Worm (Caenorhabditis elegans): Measurements from ENCODE around the gene chil-11.

Gene chil-11

DNA sequence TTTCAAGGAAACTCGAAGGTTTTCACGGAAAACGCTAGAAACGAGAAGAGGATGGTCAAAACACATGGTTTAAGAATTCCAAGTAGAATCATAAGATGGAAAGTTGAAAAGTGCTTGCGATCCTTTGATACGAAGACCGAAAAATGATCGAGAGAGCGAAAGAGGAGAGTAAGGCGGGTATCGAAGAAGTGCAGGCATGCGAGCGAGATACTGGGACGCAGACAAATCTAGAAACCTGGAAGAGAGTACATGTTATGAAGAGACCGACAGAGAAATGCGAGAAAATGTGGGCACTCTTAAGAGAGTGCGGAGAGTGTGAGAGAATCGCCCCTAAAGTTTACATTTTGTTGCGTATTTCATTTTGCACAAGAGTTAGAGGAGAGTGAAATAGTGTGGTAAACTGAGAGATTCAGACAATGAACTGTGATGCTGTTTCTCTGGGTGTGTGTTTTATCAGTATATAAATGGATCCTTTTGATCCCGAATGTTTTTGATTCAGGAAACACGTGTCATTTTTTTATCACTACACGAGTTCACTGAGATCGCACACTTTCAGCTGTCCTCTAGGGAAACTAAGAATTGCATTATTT lies 12.9 kb downstream of the chil-11 start (continued):
- TF ChIP-seq rnt-1 (tag; optimal IDR thresholded peaks at IDR 0.05) = peak; percentile 73
- TF ChIP-seq tlp-1 (tag; optimal IDR thresholded peaks at IDR 0.05) = no peak
- TF ChIP-seq snpc-4 (tag; optimal IDR thresholded peaks at IDR 0.05) = peak; percentile 18
- TF ChIP-seq sptf-1 (tag; optimal IDR thresholded peaks at IDR 0.05) = no peak
- TF ChIP-seq hpl-2 (GFP tag; optimal IDR thresholded peaks at IDR 0.05) = no peak
- TF ChIP-seq mef-2 (tag; optimal IDR thresholded peaks at IDR 0.05) = no peak
- TF ChIP-seq sox-4 (tag; optimal IDR thresholded peaks at IDR 0.05) = peak; percentile 66
- peak; percentile 74 for TF ChIP-seq blmp-1 (tag; optimal IDR thresholded peaks at IDR 0.05)
- TF ChIP-seq ceh-88 (GFP tag; IDR thresholded peaks at IDR 0.05) = no peak
- TF ChIP-seq lir-3 (tag; optimal IDR thresholded peaks at IDR 0.05; ENCODE audit: poor library complexity) = peak; percentile 29
- TF ChIP-seq isw-1 (GFP tag; IDR thresholded peaks at IDR 0.05) = peak; percentile 55
- TF ChIP-seq nhr-19 (GFP tag; conservative IDR thresholded peaks at IDR 0.05) = peak; percentile 87
- peak; percentile 61 for TF ChIP-seq dsc-1 (tag; optimal IDR thresholded peaks at IDR 0.05)
- no peak for TF ChIP-seq C34B4.2 (tag; optimal IDR thresholded peaks at IDR 0.05)
- no peak for TF ChIP-seq nhr-28 (tag; optimal IDR thresholded peaks at IDR 0.05)
- peak; percentile 69 for TF ChIP-seq mep-1 (tag; optimal IDR thresholded peaks at IDR 0.05)
- peak; percentile 53; the same call in 1 of the 2 replicates for TF ChIP-seq grh-1 (GFP tag; IDR thresholded peaks at IDR 0.05)
- peak; percentile 15 for TF ChIP-seq lin-39 (tag; optimal IDR thresholded peaks at IDR 0.05)
- peak; percentile 27 for TF ChIP-seq lin-13 (GFP tag; optimal IDR thresholded peaks at IDR 0.05)
- no peak for TF ChIP-seq hlh-17 (GFP tag; optimal IDR thresholded peaks at IDR 0.05; ENCODE audit: borderline replicate concordance)

DNA sequence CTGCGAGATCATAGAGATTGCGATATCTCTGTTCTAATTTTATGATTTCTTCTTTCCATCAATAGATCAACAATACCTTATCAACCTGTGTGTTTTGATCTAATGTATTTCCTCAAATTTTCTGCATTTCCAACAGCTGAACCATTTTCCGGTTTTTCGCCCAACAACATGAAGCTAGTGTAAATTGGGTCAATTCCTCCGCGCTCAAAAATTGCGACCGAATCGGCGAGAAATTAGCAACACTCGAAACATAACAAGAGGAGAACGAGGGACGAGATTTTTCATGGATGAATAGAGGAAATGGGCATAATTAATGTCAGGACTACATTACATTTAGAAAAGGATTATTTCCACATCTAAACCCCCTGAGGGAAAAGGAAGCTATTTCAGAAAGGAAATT lies 13.7 kb downstream of the chil-11 start:
- no peak for TF ChIP-seq hlh-4 (tag; optimal IDR thresholded peaks at IDR 0.05)
- no peak for TF ChIP-seq nhr-12 (tag; optimal IDR thresholded peaks at IDR 0.05)
- TF ChIP-seq ces-1 (GFP tag; optimal IDR thresholded peaks at IDR 0.05) = no peak
- TF ChIP-seq mef-2 (tag; optimal IDR thresholded peaks at IDR 0.05) = no peak
- TF ChIP-seq dsc-1 (tag; optimal IDR thresholded peaks at IDR 0.05) = peak; percentile 8
- TF ChIP-seq lin-14 (GFP tag; optimal IDR thresholded peaks at IDR 0.05) = peak; percentile 31
- no peak for TF ChIP-seq efl-1 (optimal IDR thresholded peaks at IDR 0.05)
- peak in 1 of 2 experiments; percentile 70 for TF ChIP-seq efl-1 (GFP tag; optimal IDR thresholded peaks at IDR 0.05 in 1 of 2)
- TF ChIP-seq mdl-1 (tag; optimal IDR thresholded peaks at IDR 0.05) = no peak
- TF ChIP-seq blmp-1 (tag; optimal IDR thresholded peaks at IDR 0.05) = peak; percentile 72

DNA sequence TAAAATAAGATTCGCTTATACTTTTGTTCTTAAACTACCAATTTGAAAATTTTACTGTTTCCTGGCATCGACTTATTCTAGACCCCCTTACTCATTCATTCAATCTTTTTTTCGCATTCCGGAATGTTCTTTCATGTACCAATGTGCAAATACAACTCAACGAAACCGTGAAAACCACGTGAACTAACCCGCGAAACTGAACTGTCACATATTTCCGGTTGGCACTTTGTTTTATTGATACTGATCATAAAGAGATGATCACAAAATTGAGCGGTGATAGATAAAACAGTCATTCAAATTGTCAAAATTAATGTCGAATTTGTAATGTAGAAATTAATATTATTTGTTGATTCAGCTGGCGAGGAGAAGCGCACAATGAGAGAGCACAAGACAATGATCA lies 14.8 kb downstream of the chil-11 start:
- TF ChIP-seq nhr-71 (tag; optimal IDR thresholded peaks at IDR 0.05) (peak; percentile 36), mab-9 (GFP tag; IDR thresholded peaks at IDR 0.05) (no peak), lir-3 (tag; optimal IDR thresholded peaks at IDR 0.05; ENCODE audit: poor library complexity) (no peak), mdl-1 (tag; optimal IDR thresholded peaks at IDR 0.05) (peak in 1 of 2 experiments; percentile 18), grh-1 (GFP tag; IDR thresholded peaks at IDR 0.05) (no peak), nhr-19 (GFP tag; conservative IDR thresholded peaks at IDR 0.05) (0 out of 2 replicates have a peak, but pooled peaks have one; percentile 6), hlh-17 (GFP tag; optimal IDR thresholded peaks at IDR 0.05; ENCODE audit: borderline replicate concordance) (no peak), snu-23 (GFP tag; optimal IDR thresholded peaks at IDR 0.05) (no peak), dsc-1 (tag; optimal IDR thresholded peaks at IDR 0.05) (no peak), lin-35 (GFP tag; optimal IDR thresholded peaks at IDR 0.05) (peak in 1 of 2 experiments; percentile 17), lin-14 (GFP tag; optimal IDR thresholded peaks at IDR 0.05) (peak; percentile 23), ceh-63 (GFP tag; optimal IDR thresholded peaks at IDR 0.05) (no peak), ceh-88 (GFP tag; IDR thresholded peaks at IDR 0.05) (no peak), nhr-90 (tag; optimal IDR thresholded peaks at IDR 0.05; ENCODE audit: poor library complexity) (peak; percentile 34), fkh-4 (tag; optimal IDR thresholded peaks at IDR 0.05; ENCODE audit: borderline replicate concordance) (no peak), efl-1 (optimal IDR thresholded peaks at IDR 0.05) (no peak), efl-1 (GFP tag; optimal IDR thresholded peaks at IDR 0.05 in 1 of 2) (no peak), nhr-85 (tag) (peak; percentile 39), ztf-4 (tag; optimal IDR thresholded peaks at IDR 0.05) (no peak), elt-2 (tag; optimal IDR thresholded peaks at IDR 0.05) (peak; percentile 77), nhr-20 (tag; optimal IDR thresholded peaks at IDR 0.05) (peak; percentile 57)
